Worm (Caenorhabditis elegans) whole organism, L1 larva: ENCODE data around the gene C17F4.3.

Source experiments
- aha-1 ChIP-seq: fragments of 150-350 bp; optimal IDR thresholded peaks from 2 replicates; lab custom pipeline; 2014; ENCODE audit warnings: missing biosample characterization, missing genetic modification characterization
- fos-1 ChIP-seq: fragments of 150-350 bp; optimal IDR thresholded peaks from 2 replicates; lab custom pipeline; 2014; ENCODE audit warnings: missing biosample characterization, missing genetic modification characterization
- irx-1 ChIP-seq: sonication (generic microtip); optimal IDR thresholded peaks from 2 replicates; lab custom pipeline; 2016; ENCODE audit warnings: missing genetic modification characterization, missing compliant biosample characterization
- nhr-11 ChIP-seq: fragments of 150-350 bp; optimal IDR thresholded peaks from 2 replicates; lab custom pipeline; 2014; ENCODE audit warnings: missing biosample characterization, missing genetic modification characterization
- nhr-12 ChIP-seq: sonication (generic microtip); optimal IDR thresholded peaks from 2 replicates; lab custom pipeline; 2017; ENCODE audit warnings: missing biosample characterization, missing genetic modification characterization
- snpc-4 ChIP-seq: fragments of 150-350 bp; optimal IDR thresholded peaks from 2 replicates; lab custom pipeline; 2014; ENCODE audit warnings: missing biosample characterization, missing genetic modification characterization

ce11 chrII:3224631-3225030 lies 15.7 kb upstream of the C17F4.3 start, which contains the start of gene ZC239.15:
- TF ChIP-seq irx-1 (tag; lab: Kevin White, UChicago) (no peak), nhr-11 (tag; lab: Kevin White, UChicago) (no peak), aha-1 (tag; lab: Kevin White, UChicago) (no peak), nhr-12 (tag; lab: Kevin White, UChicago) (no peak), snpc-4 (no peak), fos-1 (no peak)
